Worm (Caenorhabditis elegans) whole organism, young adult: ENCODE measurements around the gene ntl-9.

ENCODE experiments used
- C17E4.6 ChIP-seq: fragments of 200-800 bp; sonication (Bioruptor generic); IDR thresholded peaks from 2 replicates; pipeline ENCODE4 v1.3.6; 2022; ENCODE audit warnings: missing genetic modification reagents, missing genetic modification characterization, missing compliant biosample characterization
- F23B12.7 ChIP-seq: sonication (generic microtip); optimal IDR thresholded peaks from 2 replicates; lab custom pipeline; 2017; ENCODE audit warnings: missing genetic modification characterization, mild to moderate bottlenecking, missing compliant biosample characterization, antibody characterized with exemption, moderate library complexity; ENCODE audit not compliant: insufficient read depth
- F33H1.4 ChIP-seq: fragments of 200-800 bp; sonication (Bioruptor generic); IDR thresholded peaks from 2 replicates; pipeline ENCODE4 v1.3.6; 2022; ENCODE audit warnings: missing genetic modification reagents, missing genetic modification characterization, missing compliant biosample characterization
- F55B11.4 ChIP-seq: sonication (generic microtip); optimal IDR thresholded peaks from 2 replicates; lab custom pipeline; 2016; ENCODE audit warnings: missing compliant biosample characterization, missing genetic modification characterization, borderline replicate concordance; ENCODE audit not compliant: insufficient read depth
- K11D2.4 ChIP-seq: fragments of 200-800 bp; sonication (Bioruptor generic); IDR thresholded peaks from 2 replicates; pipeline ENCODE4 v1.3.6; 2022; ENCODE audit warnings: missing genetic modification reagents, missing genetic modification characterization, missing compliant biosample characterization
- K12H6.12 ChIP-seq: fragments of 200-800 bp; sonication (Bioruptor generic); optimal IDR thresholded peaks from 2 replicates; lab custom pipeline; 2018; ENCODE audit warnings: mild to moderate bottlenecking, missing genetic modification characterization, missing compliant biosample characterization
- T26A5.8 ChIP-seq: sonication (generic microtip); optimal IDR thresholded peaks from 2 replicates; lab custom pipeline; 2016; ENCODE audit warnings: missing genetic modification characterization, missing compliant biosample characterization
- Y56A3A.18 ChIP-seq: fragments of 200-800 bp; sonication (Bioruptor generic); IDR thresholded peaks from 2 replicates; pipeline ENCODE4 v1.3.6; 2022; ENCODE audit warnings: missing genetic modification reagents, missing genetic modification characterization, missing compliant biosample characterization
- attf-5 ChIP-seq: fragments of 200-800 bp; sonication (Bioruptor generic); optimal IDR thresholded peaks from 2 replicates; lab custom pipeline; 2018; ENCODE audit warnings: mild to moderate bottlenecking, missing genetic modification characterization, missing compliant biosample characterization
- bed-1 ChIP-seq: fragments of 200-800 bp; sonication (Bioruptor generic); IDR thresholded peaks from 2 replicates; pipeline ENCODE4 v1.3.6; 2022; ENCODE audit warnings: missing genetic modification reagents, missing genetic modification characterization, missing compliant biosample characterization
- ccch-3 ChIP-seq: fragments of 200-800 bp; sonication (Bioruptor generic); optimal IDR thresholded peaks from 2 replicates; lab custom pipeline; 2018; ENCODE audit warnings: mild to moderate bottlenecking, missing genetic modification characterization, missing compliant biosample characterization
- cebp-1 ChIP-seq, 2 experiments: fragments of 200-800 bp in 1 of 2; sonication (Bioruptor generic) in 1 of 2; sonication (generic microtip) in 1 of 2; IDR thresholded peaks in 1 of 2; optimal IDR thresholded peaks in 1 of 2; 2 replicates each; pipeline versions ENCODE4 v1.3.6 to Lab custom; 2017 to 2022; ENCODE audit warnings: missing compliant biosample characterization in 2 of 2, missing genetic modification characterization in 2 of 2, mild to moderate bottlenecking in 1 of 2, missing genetic modification reagents in 1 of 2, moderate library complexity in 1 of 2
- ceh-100 ChIP-seq: fragments of 200-800 bp; sonication (Bioruptor generic); IDR thresholded peaks from 2 replicates; pipeline ENCODE4 v1.3.6; 2022; ENCODE audit warnings: missing genetic modification reagents, missing genetic modification characterization, missing compliant biosample characterization
- ceh-27 ChIP-seq: fragments of 200-800 bp; sonication (Bioruptor generic); optimal IDR thresholded peaks from 2 replicates; lab custom pipeline; 2018; ENCODE audit warnings: mild to moderate bottlenecking, missing genetic modification characterization, moderate library complexity, missing compliant biosample characterization
- ceh-40 ChIP-seq: fragments of 200-800 bp; sonication (Bioruptor generic); IDR thresholded peaks from 2 replicates; pipeline ENCODE4 v1.3.6; 2022; ENCODE audit warnings: missing genetic modification characterization, missing compliant biosample characterization
- die-1 ChIP-seq: sonication (generic microtip); optimal IDR thresholded peaks from 2 replicates; lab custom pipeline; 2016; ENCODE audit warnings: missing genotype, mild to moderate bottlenecking, missing genetic modification characterization, missing compliant biosample characterization
- dox-1 ChIP-seq: fragments of 200-800 bp; sonication (Bioruptor generic); IDR thresholded peaks from 2 replicates; pipeline ENCODE4 v1.3.6; 2022; ENCODE audit warnings: missing genetic modification reagents, missing genetic modification characterization, missing compliant biosample characterization
- dpff-1 ChIP-seq: sonication (generic microtip); optimal IDR thresholded peaks from 2 replicates; lab custom pipeline; 2017; ENCODE audit warnings: mild to moderate bottlenecking, missing genetic modification characterization, missing compliant biosample characterization
- egrh-3 ChIP-seq: fragments of 200-800 bp; sonication (Bioruptor generic); IDR thresholded peaks from 2 replicates; pipeline ENCODE4 v1.3.6; 2022; ENCODE audit warnings: missing genetic modification reagents, missing genetic modification characterization, missing compliant biosample characterization
- ekl-4 ChIP-seq: fragments of 200-800 bp; sonication (Bioruptor generic); IDR thresholded peaks from 2 replicates; pipeline ENCODE4 v1.3.6; 2022; ENCODE audit warnings: missing genetic modification reagents, missing genetic modification characterization, missing compliant biosample characterization
- hmg-1.2 ChIP-seq: fragments of 200-800 bp; sonication (Bioruptor generic); IDR thresholded peaks from 2 replicates; pipeline ENCODE4 v1.3.6; 2022; ENCODE audit warnings: missing genetic modification reagents, missing genetic modification characterization, missing compliant biosample characterization
- hsf-1 ChIP-seq: fragments of 200-800 bp; sonication (Bioruptor generic); IDR thresholded peaks from 2 replicates; pipeline ENCODE4 v1.3.6; 2022; ENCODE audit warnings: missing genetic modification reagents, missing genetic modification characterization, missing compliant biosample characterization
- lin-35 ChIP-seq, 3 experiments: fragments of 150-350 bp in 2 of 3; sonication (generic microtip) in 1 of 3; optimal IDR thresholded peaks; 2 replicates each; lab custom pipeline; 2014 to 2018; ENCODE audit warnings: missing biosample characterization in 3 of 3, missing genetic modification characterization in 3 of 3, missing genetic modification reagents in 3 of 3
- madf-10 ChIP-seq: sonication (generic microtip); optimal IDR thresholded peaks from 2 replicates; lab custom pipeline; 2016; ENCODE audit warnings: mild to moderate bottlenecking, missing genetic modification characterization, missing compliant biosample characterization
- madf-3 ChIP-seq: fragments of 200-800 bp; sonication (Bioruptor generic); IDR thresholded peaks from 2 replicates; pipeline ENCODE4 v1.3.6; 2022; ENCODE audit warnings: missing genetic modification reagents, missing genetic modification characterization, missing compliant biosample characterization
- madf-6 ChIP-seq: fragments of 200-800 bp; sonication (Bioruptor generic); IDR thresholded peaks from 2 replicates; pipeline ENCODE4 v1.3.6; 2022; ENCODE audit warnings: missing genetic modification reagents, missing genetic modification characterization, missing compliant biosample characterization
- madf-8 ChIP-seq: fragments of 200-800 bp; sonication (Bioruptor generic); conservative IDR thresholded peaks from 2 replicates; pipeline ENCODE4 v1.3.6; 2022; ENCODE audit warnings: missing genetic modification reagents, missing genetic modification characterization, missing compliant biosample characterization
- nfyb-1 ChIP-seq: fragments of 200-800 bp; sonication (Bioruptor generic); IDR thresholded peaks from 2 replicates; pipeline ENCODE4 v1.3.6; 2022; ENCODE audit warnings: missing genetic modification reagents, missing genetic modification characterization, missing compliant biosample characterization
- nhr-27 ChIP-seq: fragments of 200-800 bp; sonication (Bioruptor generic); optimal IDR thresholded peaks from 2 replicates; lab custom pipeline; 2018; ENCODE audit warnings: mild to moderate bottlenecking, missing genetic modification characterization, moderate library complexity, missing compliant biosample characterization
- pha-4 ChIP-seq: fragments of 150-350 bp; sonication (generic microtip); optimal IDR thresholded peaks from 2 replicates; lab custom pipeline; 2014; ENCODE audit warnings: missing biosample characterization, missing genetic modification reagents, missing genetic modification characterization
- rcor-1 ChIP-seq: fragments of 200-800 bp; sonication (Bioruptor generic); IDR thresholded peaks from 2 replicates; pipeline ENCODE4 v1.3.6; 2022; ENCODE audit warnings: missing genetic modification reagents, missing genetic modification characterization, missing compliant biosample characterization
- sdz-38 ChIP-seq: sonication (generic microtip); optimal IDR thresholded peaks from 2 replicates; lab custom pipeline; 2016; ENCODE audit warnings: missing genotype, missing genetic modification characterization, missing compliant biosample characterization
- snpc-4 ChIP-seq, 5 experiments: fragments of 150-350 bp in 1 of 5; sonication (generic microtip) in 4 of 5; optimal IDR thresholded peaks; 2 replicates each; lab custom pipeline; 2014 to 2018; ENCODE audit warnings: missing genetic modification characterization in 5 of 5, missing biosample characterization in 3 of 5, antibody characterized with exemption in 2 of 5, mild to moderate bottlenecking in 2 of 5, missing compliant biosample characterization in 2 of 5, missing genotype in 2 of 5, moderate library complexity in 2 of 5, missing genetic modification reagents in 1 of 5
- sptf-2 ChIP-seq: fragments of 200-800 bp; sonication (Bioruptor generic); optimal IDR thresholded peaks from 2 replicates; lab custom pipeline; 2018; ENCODE audit warnings: mild to moderate bottlenecking, missing genetic modification characterization, missing compliant biosample characterization
- tbx-9 ChIP-seq: sonication (generic microtip); optimal IDR thresholded peaks from 2 replicates; lab custom pipeline; 2016; ENCODE audit warnings: borderline replicate concordance, missing genetic modification characterization, inconsistent platforms, missing compliant biosample characterization
- xnd-1 ChIP-seq: sonication (generic microtip); optimal IDR thresholded peaks from 2 replicates; lab custom pipeline; 2016; ENCODE audit warnings: missing genotype, missing genetic modification reagents, missing genetic modification characterization, missing compliant biosample characterization
- zfh-2 ChIP-seq: fragments of 200-800 bp; sonication (Bioruptor generic); conservative IDR thresholded peaks from 2 replicates; pipeline ENCODE4 v1.3.6; 2022; ENCODE audit warnings: missing genetic modification reagents, missing genetic modification characterization, missing compliant biosample characterization
- ztf-25 ChIP-seq: fragments of 200-800 bp; sonication (Bioruptor generic); IDR thresholded peaks from 2 replicates; pipeline ENCODE4 v1.3.6; 2022; ENCODE audit warnings: missing genetic modification reagents, missing genetic modification characterization, missing compliant biosample characterization
- ztf-28 ChIP-seq: fragments of 200-800 bp; sonication (Bioruptor generic); IDR thresholded peaks from 2 replicates; pipeline ENCODE4 v1.3.6; 2022; ENCODE audit warnings: missing genetic modification reagents, missing genetic modification characterization, missing compliant biosample characterization
- ztf-3 ChIP-seq: fragments of 200-800 bp; sonication (Bioruptor generic); optimal IDR thresholded peaks from 2 replicates; lab custom pipeline; 2018; ENCODE audit warnings: mild to moderate bottlenecking, missing genetic modification characterization, missing compliant biosample characterization

The ntl-9 gene

DNA sequence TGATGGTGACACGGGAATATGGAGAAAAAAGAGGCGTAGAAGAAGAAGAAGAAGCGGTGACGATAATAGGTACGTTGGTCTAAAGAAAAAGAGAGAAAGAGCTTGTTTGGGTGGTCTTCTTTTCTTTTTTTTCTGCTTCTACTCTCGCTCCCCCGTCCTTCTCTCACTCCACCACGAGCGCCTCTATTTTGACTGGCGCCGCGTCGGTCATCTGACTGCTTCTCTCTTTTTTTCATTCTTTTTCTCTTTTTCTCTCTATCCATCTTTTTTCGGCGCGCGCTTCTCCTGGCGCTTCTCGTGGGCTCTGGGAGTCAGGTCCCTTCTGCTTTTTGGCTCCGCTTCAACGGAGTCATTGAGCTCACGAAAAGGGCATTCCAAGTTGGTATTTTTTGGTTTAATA lies 6.0 kb downstream of the ntl-9 start:
- peak; percentile 88 for TF ChIP-seq zfh-2 (GFP tag; lab: Robert Waterston, UW)
- peak; percentile 13 for TF ChIP-seq attf-5 (GFP tag; lab: Kevin White, UChicago)
- no peak for TF ChIP-seq snpc-4 (GFP tag; optimal IDR thresholded peaks at IDR 0.05; lab: Kevin White, UChicago)
- TF ChIP-seq snpc-4 (tag; optimal IDR thresholded peaks at IDR 0.05; lab: Kevin White, UChicago), result no peak
- TF ChIP-seq cebp-1 (GFP tag; IDR thresholded peaks at IDR 0.05; lab: Robert Waterston, UW), result no peak
- peak; percentile 37 for TF ChIP-seq cebp-1 (tag; optimal IDR thresholded peaks at IDR 0.05; lab: Kevin White, UChicago)
- TF ChIP-seq K11D2.4 (GFP tag; lab: Robert Waterston, UW), result 0 out of 2 replicates have a peak, but pooled peaks have one; percentile 63
- TF ChIP-seq ceh-40 (GFP tag; lab: Robert Waterston, UW), result no peak
- TF ChIP-seq F23B12.7 (tag; lab: Kevin White, UChicago), result peak; percentile 13
- peak; percentile 29 for TF ChIP-seq K12H6.12 (tag; lab: Kevin White, UChicago)

ce11 chrIII:4951210-4951609 lies 6.9 kb downstream of the ntl-9 start:
- TF ChIP-seq egrh-3 (GFP tag; lab: Robert Waterston, UW), result peak; percentile 69; the same call in 1 of the 2 replicates
- peak; percentile 91 for TF ChIP-seq zfh-2 (GFP tag; lab: Robert Waterston, UW)
- no peak for TF ChIP-seq pha-4 (tag; lab: Kevin White, UChicago)

ce11 chrIII:4951824-4952223 lies 7.5 kb downstream of the ntl-9 start, which contains the start of gene flh-2:
flh-2 (plus strand) TSS chrIII:4952124.
- no peak for TF ChIP-seq madf-6 (GFP tag; lab: Robert Waterston, UW)
- TF ChIP-seq xnd-1 (tag; lab: Kevin White, UChicago), result no peak
- TF ChIP-seq ekl-4 (GFP tag; lab: Robert Waterston, UW), result no peak
- no peak for TF ChIP-seq pha-4 (tag; lab: Kevin White, UChicago)
- no peak for TF ChIP-seq tbx-9 (tag; lab: Kevin White, UChicago)
- TF ChIP-seq F55B11.4, result no peak
- TF ChIP-seq F23B12.7 (tag; lab: Kevin White, UChicago), result no peak
- no peak for TF ChIP-seq rcor-1
- TF ChIP-seq ztf-28 (GFP tag; lab: Robert Waterston, UW), result no peak
- no peak for TF ChIP-seq bed-1
- TF ChIP-seq sptf-2 (GFP tag; lab: Kevin White, UChicago), result no peak
- no peak for TF ChIP-seq F33H1.4 (GFP tag; lab: Robert Waterston, UW)
- TF ChIP-seq ztf-25, result no peak
- TF ChIP-seq sdz-38 (tag; lab: Kevin White, UChicago), result no peak
- no peak for TF ChIP-seq nhr-27 (tag; lab: Kevin White, UChicago)

- TF ChIP-seq ccch-3 (GFP tag; lab: Kevin White, UChicago) (no peak), C17E4.6 (GFP tag; lab: Robert Waterston, UW) (no peak), nfyb-1 (peak; percentile 64; the same call in 1 of the 2 replicates), Y56A3A.18 (GFP tag; lab: Robert Waterston, UW) (no peak)
- TF ChIP-seq, all 124 proteins: peak for 1
These were observed 8.7 kb downstream of the ntl-9 start for ce11 chrIII:4952970-4953369.

DNA sequence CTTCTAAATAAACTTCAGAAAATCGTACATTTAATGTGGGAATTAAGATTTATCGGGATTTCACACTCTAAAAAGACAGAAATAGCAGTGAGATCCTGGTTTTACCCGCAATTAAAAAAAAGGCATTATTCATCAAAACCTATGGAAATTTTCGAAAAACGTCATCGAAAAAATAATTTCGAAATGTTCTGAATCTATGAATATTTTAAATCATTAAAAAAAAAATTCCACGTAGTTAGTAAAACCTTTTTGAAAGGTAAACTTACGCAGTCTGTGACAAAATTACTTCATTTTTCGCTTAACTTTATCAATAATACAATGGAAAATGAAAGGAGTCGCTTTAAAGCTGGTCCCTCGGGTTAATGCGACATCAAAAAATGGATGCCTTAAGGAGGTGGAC lies 12.3 kb downstream of the ntl-9 start, which contains the start of gene C26E6.1:
Gene C26E6.1, plus strand, starts transcription at position 301 of the 400 bp plus-strand sequence.
- no peak for TF ChIP-seq ceh-100 (GFP tag; lab: Robert Waterston, UW)
- no peak for TF ChIP-seq hmg-1.2 (GFP tag; lab: Robert Waterston, UW)
- TF ChIP-seq ztf-3, result no peak
- no peak for TF ChIP-seq ceh-27 (GFP tag; lab: Kevin White, UChicago)
- TF ChIP-seq T26A5.8 (tag; lab: Kevin White, UChicago), result no peak
- TF ChIP-seq lin-35 (GFP tag; optimal IDR thresholded peaks at IDR 0.05; lab: Kevin White, UChicago), result no peak
- TF ChIP-seq madf-8 (GFP tag; lab: Robert Waterston, UW), result no peak
- TF ChIP-seq dpff-1 (tag; lab: Kevin White, UChicago), result no peak
- TF ChIP-seq ztf-25, result no peak
- no peak for TF ChIP-seq madf-3
- TF ChIP-seq dox-1 (GFP tag; lab: Robert Waterston, UW), result no peak
- TF ChIP-seq hsf-1 (GFP tag; lab: Robert Waterston, UW), result no peak
- TF ChIP-seq die-1 (tag; lab: Kevin White, UChicago), result no peak
- TF ChIP-seq madf-10 (tag; lab: Kevin White, UChicago), result no peak
